Fruit fly (Drosophila melanogaster) whole organism, adult: ENCODE data around the gene knk.

Experiments
- CG11617 ChIP-seq: fragments of 200-800 bp; sonication (Bioruptor generic); optimal IDR thresholded peaks from 2 replicates; lab custom pipeline; 2017; ENCODE audit warnings: mild to moderate bottlenecking, missing biosample characterization, missing genetic modification reagents, missing genetic modification characterization
- CG12768 ChIP-seq: fragments of 200-800 bp; sonication (Bioruptor generic); optimal IDR thresholded peaks from 2 replicates; lab custom pipeline; 2017; ENCODE audit warnings: missing biosample characterization, missing genetic modification characterization, mild to moderate bottlenecking, moderate library complexity, missing genetic modification reagents
- CG14711 ChIP-seq: fragments of 200-800 bp; sonication (Bioruptor generic); optimal IDR thresholded peaks from 2 replicates; lab custom pipeline; 2018; ENCODE audit warnings: missing biosample characterization, mild to moderate bottlenecking, missing genetic modification characterization, moderate library complexity
- CG1620 ChIP-seq: fragments of 200-800 bp; sonication (Bioruptor generic); optimal IDR thresholded peaks from 2 replicates; lab custom pipeline; 2016; ENCODE audit warnings: missing biosample characterization, missing genetic modification characterization
- CG33017 ChIP-seq: fragments of 200-800 bp; sonication (Bioruptor generic); optimal IDR thresholded peaks from 2 replicates; lab custom pipeline; 2018; ENCODE audit warnings: missing biosample characterization, mild to moderate bottlenecking, missing genetic modification characterization, moderate library complexity
- CG5204 ChIP-seq: fragments of 200-800 bp; sonication (Bioruptor generic); optimal IDR thresholded peaks from 2 replicates; lab custom pipeline; 2016; ENCODE audit warnings: missing biosample characterization, missing genetic modification characterization
- CG7045 ChIP-seq: fragments of 200-800 bp; sonication (Bioruptor generic); optimal IDR thresholded peaks from 2 replicates; lab custom pipeline; 2017; ENCODE audit warnings: missing biosample characterization, mild to moderate bottlenecking, missing genetic modification characterization
- CG7101 ChIP-seq: fragments of 200-800 bp; sonication (Bioruptor generic); optimal IDR thresholded peaks from 2 replicates; lab custom pipeline; 2018; ENCODE audit warnings: missing biosample characterization, mild to moderate bottlenecking, missing genetic modification characterization, moderate library complexity
- Clk ChIP-seq: fragments of 200-800 bp; sonication (Bioruptor generic); optimal IDR thresholded peaks from 2 replicates; lab custom pipeline; 2017; ENCODE audit warnings: missing biosample characterization, missing genetic modification characterization
- Crg-1 ChIP-seq: fragments of 200-800 bp; sonication (Bioruptor generic); optimal IDR thresholded peaks from 2 replicates; lab custom pipeline; 2016; ENCODE audit warnings: missing biosample characterization, missing genetic modification characterization
- Hr96 ChIP-seq: fragments of 200-800 bp; sonication (Bioruptor generic); optimal IDR thresholded peaks from 2 replicates; lab custom pipeline; 2016; ENCODE audit warnings: missing biosample characterization, missing genetic modification characterization
- Mnt ChIP-seq: fragments of 200-800 bp; sonication (Bioruptor generic); optimal IDR thresholded peaks from 2 replicates; lab custom pipeline; 2016; ENCODE audit warnings: missing biosample characterization, mild to moderate bottlenecking, missing genetic modification characterization
- bab1 ChIP-seq: fragments of 200-800 bp; sonication (Bioruptor generic); optimal IDR thresholded peaks from 3 replicates; lab custom pipeline; 2019; ENCODE audit warnings: missing biosample characterization, mild to moderate bottlenecking, missing genetic modification characterization, moderate library complexity
- cic ChIP-seq: fragments of 200-800 bp; sonication (Bioruptor generic); optimal IDR thresholded peaks from 2 replicates; lab custom pipeline; 2017; ENCODE audit warnings: missing biosample characterization, mild to moderate bottlenecking, missing genetic modification characterization, moderate library complexity
- cnc ChIP-seq, 2 experiments: fragments of >200 bp; optimal IDR thresholded peaks; 2 replicates each; lab custom pipeline; 2017
- kay ChIP-seq: fragments of 200-800 bp; sonication (Bioruptor generic); peaks from one replicate; lab custom pipeline; 2016; ENCODE audit warnings: missing biosample characterization, missing genetic modification characterization, borderline replicate concordance
- ovo ChIP-seq: fragments of 200-800 bp; sonication (Bioruptor generic); optimal IDR thresholded peaks from 2 replicates; lab custom pipeline; 2016; ENCODE audit warnings: missing biosample characterization, missing genetic modification characterization
- pad ChIP-seq: fragments of 200-800 bp; sonication (Bioruptor generic); optimal IDR thresholded peaks from 3 replicates; lab custom pipeline; 2017; ENCODE audit warnings: missing biosample characterization, missing genetic modification characterization, mild to moderate bottlenecking, moderate library complexity, missing genetic modification reagents
- tj ChIP-seq: fragments of 200-800 bp; sonication (Bioruptor generic); optimal IDR thresholded peaks from 3 replicates; lab custom pipeline; 2017; ENCODE audit warnings: missing biosample characterization, mild to moderate bottlenecking, missing genetic modification characterization, moderate library complexity
- toe ChIP-seq: fragments of 200-800 bp; sonication (Bioruptor generic); optimal IDR thresholded peaks from 2 replicates; lab custom pipeline; 2016; ENCODE audit warnings: missing biosample characterization, missing genetic modification characterization

knk gene

dm6 chr3R:10114915-10115534, 10.4 kb downstream of the knk start:
- TF ChIP-seq Crg-1 (peak; percentile 4), Hr96 (GFP tag; lab: Kevin White, UChicago) (no peak), CG12768 (peak; percentile 6), tj (no peak), CG14711 (no peak), toe (GFP tag; lab: Kevin White, UChicago) (no peak)

- no peak for TF ChIP-seq CG11617 (GFP tag; lab: Kevin White, UChicago)
- no peak for TF ChIP-seq Crg-1
- TF ChIP-seq cic (GFP tag; lab: Kevin White, UChicago), result peak; percentile 29
- peak; percentile 33 for TF ChIP-seq tj
Observed at dm6 chr3R:10113746-10114145, 11.7 kb downstream of the knk start.

- TF ChIP-seq CG7045 (GFP tag; lab: Kevin White, UChicago) (no peak), CG7101 (no peak), CG12768 (no peak), CG1620 (GFP tag; lab: Kevin White, UChicago) (no peak), cnc (optimal IDR thresholded peaks at IDR 0.05; lab: Kevin White, UChicago) (no peak), kay (GFP tag; lab: Kevin White, UChicago) (no peak), CG14711 (no peak), CG11617 (GFP tag; lab: Kevin White, UChicago) (no peak), toe (GFP tag; lab: Kevin White, UChicago) (no peak), bab1 (GFP tag; lab: Kevin White, UChicago) (no peak), CG33017 (no peak), cic (GFP tag; lab: Kevin White, UChicago) (peak; percentile 52), Clk (GFP tag; lab: Kevin White, UChicago) (no peak), tj (peak; percentile 92), Hr96 (GFP tag; lab: Kevin White, UChicago) (no peak), ovo (peak; percentile 33), Crg-1 (no peak), Mnt (GFP tag; lab: Kevin White, UChicago) (peak; percentile 17), CG5204 (GFP tag; lab: Kevin White, UChicago) (no peak), pad (GFP tag; lab: Kevin White, UChicago) (no peak)
Observed at dm6 chr3R:10112195-10112594, 13.3 kb downstream of the knk start, which contains the start of gene CAH7. Gene CAH7, plus strand, starts transcription at chr3R:10112237.

- TF ChIP-seq CG14711, result peak; percentile 8
- no peak for TF ChIP-seq Mnt (GFP tag; lab: Kevin White, UChicago)
- no peak for TF ChIP-seq CG1620 (GFP tag; lab: Kevin White, UChicago)
- TF ChIP-seq cic (GFP tag; lab: Kevin White, UChicago), result no peak
- no peak for TF ChIP-seq bab1 (GFP tag; lab: Kevin White, UChicago)
- no peak for TF ChIP-seq Hr96 (GFP tag; lab: Kevin White, UChicago)
- TF ChIP-seq kay (GFP tag; lab: Kevin White, UChicago), result no peak
- no peak for TF ChIP-seq CG5204 (GFP tag; lab: Kevin White, UChicago)
- peak; percentile 76 for TF ChIP-seq CG11617 (GFP tag; lab: Kevin White, UChicago)
- peak; percentile 14 for TF ChIP-seq CG33017
- no peak for TF ChIP-seq ovo
- TF ChIP-seq cnc (optimal IDR thresholded peaks at IDR 0.05; lab: Kevin White, UChicago), result no peak
- no peak for TF ChIP-seq CG12768
- TF ChIP-seq Crg-1, result no peak
- TF ChIP-seq CG7045 (GFP tag; lab: Kevin White, UChicago), result peak; percentile 26
- TF ChIP-seq toe (GFP tag; lab: Kevin White, UChicago), result peak; percentile 4
- no peak for TF ChIP-seq Clk (GFP tag; lab: Kevin White, UChicago)
- no peak for TF ChIP-seq tj
- peak; percentile 47 for TF ChIP-seq CG7101
- no peak for TF ChIP-seq pad (GFP tag; lab: Kevin White, UChicago)
Observed at dm6 chr3R:10111815-10112185, 13.7 kb downstream of the knk start.

- TF ChIP-seq Mnt (GFP tag; lab: Kevin White, UChicago) (no peak), ovo (no peak), CG12768 (peak; percentile 48), CG7045 (GFP tag; lab: Kevin White, UChicago) (peak; percentile 40), pad (GFP tag; lab: Kevin White, UChicago) (peak; percentile 50), kay (GFP tag; lab: Kevin White, UChicago) (peak; percentile 91), Hr96 (GFP tag; lab: Kevin White, UChicago) (no peak), CG14711 (peak; percentile 44), CG11617 (GFP tag; lab: Kevin White, UChicago) (no peak), tj (no peak)
Observed at dm6 chr3R:10111150-10111814, 14.2 kb downstream of the knk start.

dm6 chr3R:10109938-10110337, 15.5 kb downstream of the knk start, which contains the start of gene Fmr1:
Gene Fmr1, minus strand, starts transcription at chr3R:10110121.
- TF ChIP-seq CG1620 (GFP tag; lab: Kevin White, UChicago) (peak; percentile 67), Hr96 (GFP tag; lab: Kevin White, UChicago) (peak; percentile 70), cnc (optimal IDR thresholded peaks at IDR 0.05; lab: Kevin White, UChicago) (no peak), CG33017 (no peak), CG5204 (GFP tag; lab: Kevin White, UChicago) (no peak), cic (GFP tag; lab: Kevin White, UChicago) (no peak), tj (peak; percentile 46), CG12768 (peak; percentile 47), Clk (GFP tag; lab: Kevin White, UChicago) (peak; percentile 27), kay (GFP tag; lab: Kevin White, UChicago) (no peak), Mnt (GFP tag; lab: Kevin White, UChicago) (peak; percentile 64), ovo (peak; percentile 18), CG11617 (GFP tag; lab: Kevin White, UChicago) (peak; percentile 32), bab1 (GFP tag; lab: Kevin White, UChicago) (peak; percentile 52), pad (GFP tag; lab: Kevin White, UChicago) (peak; percentile 23), CG7045 (GFP tag; lab: Kevin White, UChicago) (peak; percentile 49), toe (GFP tag; lab: Kevin White, UChicago) (no peak), CG7101 (peak; percentile 43), Crg-1 (no peak), CG14711 (peak; percentile 64)
